In the genomic region with DNA sequence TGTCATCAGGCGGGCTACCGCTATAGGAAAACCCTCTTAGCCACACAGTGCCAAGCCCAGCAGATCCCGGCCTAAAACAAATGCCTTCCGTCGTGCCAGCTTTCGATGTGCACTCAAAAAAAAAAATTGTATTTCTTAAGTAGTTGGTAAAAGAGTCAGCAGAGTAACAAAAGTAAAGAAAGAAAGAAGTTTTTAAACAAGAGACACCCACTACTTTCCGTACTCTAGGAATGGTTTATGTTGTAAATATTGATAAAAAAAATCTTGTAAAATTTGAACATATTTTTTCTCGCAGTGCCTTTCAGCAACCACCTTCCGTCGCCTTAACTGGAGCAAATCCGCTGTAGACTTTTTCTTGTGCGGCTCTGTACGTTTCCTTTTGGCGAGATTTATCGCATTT, we compare ENCODE assay signal across 2 fruit fly cellular contexts.
TF ChIP-seq lines count a peak whose summit lies in the region.

No protein-coding gene starts in this region.

TF ChIP-seq in whole organism, embryonic, 481 proteins besides CTCF, POLR2A, EP300 and RAD21 (continued from another document and continues in another):
- no peak for TF ChIP-seq CG31388 (GFP tag; optimal IDR thresholded peaks at IDR 0.05; lab: Kevin White, UChicago)
- no peak for TF ChIP-seq Neu2 (GFP tag; optimal IDR thresholded peaks at IDR 0.05; lab: Kevin White, UChicago; ENCODE audit: borderline replicate concordance)
- TF ChIP-seq ken (GFP tag; IDR thresholded peaks at IDR 0.05; lab: Robert Waterston, UW), result no peak
- TF ChIP-seq zfh1 (GFP tag; IDR thresholded peaks at IDR 0.05; lab: Robert Waterston, UW), result 0 out of 3 replicates have a peak, but pooled peaks have one; percentile 48
- no peak for TF ChIP-seq stwl (tag; optimal IDR thresholded peaks at IDR 0.05; lab: Kevin White, UChicago)
- no peak for TF ChIP-seq hbn (GFP tag; IDR thresholded peaks at IDR 0.05; lab: Robert Waterston, UW; ENCODE audit: partially characterized antibody)
- TF ChIP-seq CG18764 (GFP tag; optimal IDR thresholded peaks at IDR 0.05; lab: Kevin White, UChicago), result no peak
- peak; percentile 55 for TF ChIP-seq Blimp-1 (GFP tag; optimal IDR thresholded peaks at IDR 0.05; lab: Kevin White, UChicago)
- no peak for TF ChIP-seq Mad (GFP tag; optimal IDR thresholded peaks at IDR 0.05; lab: Kevin White, UChicago)
- no peak for TF ChIP-seq CG8765 (GFP tag; IDR thresholded peaks at IDR 0.05; lab: Robert Waterston, UW)
- TF ChIP-seq NK7.1 (GFP tag; optimal IDR thresholded peaks at IDR 0.05; lab: Kevin White, UChicago), result no peak
- no peak for TF ChIP-seq tgo (GFP tag; IDR thresholded peaks at IDR 0.05; lab: Robert Waterston, UW)
- TF ChIP-seq CG4328 (GFP tag; optimal IDR thresholded peaks at IDR 0.05; lab: Kevin White, UChicago), result no peak
- no peak for TF ChIP-seq CG12744 (GFP tag; optimal IDR thresholded peaks at IDR 0.05; lab: Kevin White, UChicago)
- peak; percentile 24 for TF ChIP-seq CG12071 (GFP tag; optimal IDR thresholded peaks at IDR 0.05; lab: Kevin White, UChicago)
- no peak for TF ChIP-seq dm (GFP tag; optimal IDR thresholded peaks at IDR 0.05; lab: Kevin White, UChicago)
- TF ChIP-seq Dek (tag; optimal IDR thresholded peaks at IDR 0.05; lab: Kevin White, UChicago), result peak; percentile 33
- TF ChIP-seq aop (GFP tag; IDR thresholded peaks at IDR 0.05; lab: Robert Waterston, UW), result no peak
- TF ChIP-seq Optix (GFP tag; IDR thresholded peaks at IDR 0.05; lab: Robert Waterston, UW), result no peak
- TF ChIP-seq toy (GFP tag; IDR thresholded peaks at IDR 0.05; lab: Robert Waterston, UW), result no peak
- TF ChIP-seq psq (GFP tag; optimal IDR thresholded peaks at IDR 0.05; lab: Kevin White, UChicago), result no peak
- no peak for TF ChIP-seq Ravus (GFP tag; IDR thresholded peaks at IDR 0.05; lab: Robert Waterston, UW)
- TF ChIP-seq CG30431 (GFP tag; optimal IDR thresholded peaks at IDR 0.05; lab: Kevin White, UChicago), result no peak
- TF ChIP-seq Xrp1 (GFP tag; IDR thresholded peaks at IDR 0.05; lab: Robert Waterston, UW), result peak; percentile 64
- TF ChIP-seq pan (optimal IDR thresholded peaks at IDR 0.05; lab: Kevin White, UChicago), result no peak
- peak in 1 of 2 experiments; percentile 52 for TF ChIP-seq pan (GFP tag; optimal IDR thresholded peaks at IDR 0.05 in 1 of 2, IDR thresholded peaks at IDR 0.05 in 1 of 2)
- TF ChIP-seq PHDP (tag; optimal IDR thresholded peaks at IDR 0.05; lab: Kevin White, UChicago), result peak; percentile 28
- no peak for TF ChIP-seq CG7745 (tag; optimal IDR thresholded peaks at IDR 0.05; lab: Kevin White, UChicago)
- peak; percentile 57 for TF ChIP-seq grau (tag; optimal IDR thresholded peaks at IDR 0.05; lab: Kevin White, UChicago)
- no peak for TF ChIP-seq ato (GFP tag; IDR thresholded peaks at IDR 0.05; lab: Robert Waterston, UW; ENCODE audit: partially characterized antibody)
- peak; percentile 21 for TF ChIP-seq CG18619 (GFP tag; optimal IDR thresholded peaks at IDR 0.05; lab: Kevin White, UChicago)
- peak; percentile 14 for TF ChIP-seq tio (GFP tag; optimal IDR thresholded peaks at IDR 0.05; lab: Kevin White, UChicago)
- no peak for TF ChIP-seq CG9797 (GFP tag; optimal IDR thresholded peaks at IDR 0.05; lab: Kevin White, UChicago)
- TF ChIP-seq CG3847 (GFP tag; IDR thresholded peaks at IDR 0.05; lab: Robert Waterston, UW), result no peak
- TF ChIP-seq pum (GFP tag; optimal IDR thresholded peaks at IDR 0.05; lab: Kevin White, UChicago), result peak; percentile 44
- TF ChIP-seq CG18262 (tag; optimal IDR thresholded peaks at IDR 0.05; lab: Kevin White, UChicago), result peak; percentile 46
- peak; percentile 27 for TF ChIP-seq Deaf1 (tag; optimal IDR thresholded peaks at IDR 0.05; lab: Kevin White, UChicago)
- no peak for TF ChIP-seq Taf1 (GFP tag; IDR thresholded peaks at IDR 0.05; lab: Robert Waterston, UW)
- no peak for TF ChIP-seq tap (tag; optimal IDR thresholded peaks at IDR 0.05; lab: Kevin White, UChicago)
- peak; percentile 15 for TF ChIP-seq CG10654 (GFP tag; optimal IDR thresholded peaks at IDR 0.05; lab: Kevin White, UChicago)
- TF ChIP-seq CG17361 (GFP tag; IDR thresholded peaks at IDR 0.05; lab: Robert Waterston, UW), result no peak
- TF ChIP-seq Fer3 (tag; optimal IDR thresholded peaks at IDR 0.05; lab: Kevin White, UChicago), result peak; percentile 2
- peak; percentile 36 for TF ChIP-seq CG9609 (GFP tag; optimal IDR thresholded peaks at IDR 0.05; lab: Kevin White, UChicago)
- TF ChIP-seq ewg (GFP tag; optimal IDR thresholded peaks at IDR 0.05; lab: Kevin White, UChicago), result peak; percentile 22
- TF ChIP-seq twi (tag; optimal IDR thresholded peaks at IDR 0.05; lab: Kevin White, UChicago), result no peak
- peak; percentile 40 for TF ChIP-seq slp2 (GFP tag; optimal IDR thresholded peaks at IDR 0.05; lab: Kevin White, UChicago)
- TF ChIP-seq eyg (GFP tag; optimal IDR thresholded peaks at IDR 0.05; lab: Kevin White, UChicago), result no peak
- TF ChIP-seq pnt (GFP tag; optimal IDR thresholded peaks at IDR 0.05; lab: Kevin White, UChicago), result peak; percentile 24
- TF ChIP-seq CG7556 (GFP tag; optimal IDR thresholded peaks at IDR 0.05; lab: Kevin White, UChicago), result peak; percentile 68
- TF ChIP-seq CG9932 (GFP tag; IDR thresholded peaks at IDR 0.05; lab: Robert Waterston, UW), result no peak
- TF ChIP-seq MTF-1 (GFP tag; optimal IDR thresholded peaks at IDR 0.05; lab: Kevin White, UChicago; ENCODE audit: borderline replicate concordance), result no peak
- no peak for TF ChIP-seq Hey (tag; optimal IDR thresholded peaks at IDR 0.05; lab: Kevin White, UChicago)
- TF ChIP-seq jigr1 (GFP tag; IDR thresholded peaks at IDR 0.05; lab: Robert Waterston, UW), result no peak
- TF ChIP-seq ac (GFP tag; optimal IDR thresholded peaks at IDR 0.05; lab: Kevin White, UChicago), result no peak
- TF ChIP-seq cad (GFP tag; optimal IDR thresholded peaks at IDR 0.05; lab: Kevin White, UChicago), result no peak
- no peak for TF ChIP-seq Ets97D (GFP tag; optimal IDR thresholded peaks at IDR 0.05; lab: Kevin White, UChicago)
- TF ChIP-seq Hmr (GFP tag; optimal IDR thresholded peaks at IDR 0.05; lab: Kevin White, UChicago), result peak; percentile 62
- TF ChIP-seq MESR4 (GFP tag; optimal IDR thresholded peaks at IDR 0.05; lab: Kevin White, UChicago), result no peak
- TF ChIP-seq CrebB (tag; optimal IDR thresholded peaks at IDR 0.05; lab: Kevin White, UChicago), result no peak
- TF ChIP-seq Doc2 (GFP tag; IDR thresholded peaks at IDR 0.05; lab: Robert Waterston, UW), result no peak
- peak; percentile 36 for TF ChIP-seq D19A (tag; optimal IDR thresholded peaks at IDR 0.05; lab: Kevin White, UChicago)
- 0 out of 2 replicates have a peak, but pooled peaks have one; percentile 15 for TF ChIP-seq E2f1 (GFP tag; IDR thresholded peaks at IDR 0.05; lab: Robert Waterston, UW)
- TF ChIP-seq CG31365 (tag; optimal IDR thresholded peaks at IDR 0.05; lab: Kevin White, UChicago), result no peak
- TF ChIP-seq bab2 (GFP tag; optimal IDR thresholded peaks at IDR 0.05; lab: Kevin White, UChicago), result peak; percentile 52
- no peak for TF ChIP-seq mld (GFP tag; IDR thresholded peaks at IDR 0.05; lab: Robert Waterston, UW; ENCODE audit: partially characterized antibody)

TF ChIP-seq in whole organism, prepupa, 60 proteins besides CTCF, POLR2A, EP300 and RAD21 (continued from another document):
- TF ChIP-seq dac (GFP tag; optimal IDR thresholded peaks at IDR 0.05; lab: Kevin White, UChicago), result no peak
- TF ChIP-seq topi (GFP tag; optimal IDR thresholded peaks at IDR 0.05; lab: Kevin White, UChicago), result peak; percentile 59
- TF ChIP-seq CG6792 (GFP tag; optimal IDR thresholded peaks at IDR 0.05; lab: Kevin White, UChicago), result peak; percentile 61
- TF ChIP-seq Eip78C (GFP tag; lab: Kevin White, UChicago), result peak; percentile 91
- peak; percentile 65 for TF ChIP-seq pdm3 (GFP tag; optimal IDR thresholded peaks at IDR 0.05; lab: Kevin White, UChicago)
- no peak for TF ChIP-seq CG4318 (GFP tag; optimal IDR thresholded peaks at IDR 0.05; lab: Kevin White, UChicago)
- TF ChIP-seq CG34406 (GFP tag; optimal IDR thresholded peaks at IDR 0.05; lab: Kevin White, UChicago), result peak; percentile 50
- peak; percentile 11 for TF ChIP-seq Lpt (GFP tag; optimal IDR thresholded peaks at IDR 0.05; lab: Kevin White, UChicago)
- no peak; the same call in 2 of the 3 replicates for TF ChIP-seq eg (GFP tag; IDR thresholded peaks at IDR 0.05; lab: Robert Waterston, UW)
- TF ChIP-seq OdsH (GFP tag; optimal IDR thresholded peaks at IDR 0.05; lab: Kevin White, UChicago), result peak; percentile 61
- TF ChIP-seq CG8632 (GFP tag; optimal IDR thresholded peaks at IDR 0.05; lab: Kevin White, UChicago), result peak; percentile 62
- peak; percentile 52 for TF ChIP-seq CG1621 (tag; optimal IDR thresholded peaks at IDR 0.05; lab: Kevin White, UChicago)
- no peak for TF ChIP-seq fkh (GFP tag; optimal IDR thresholded peaks at IDR 0.05; lab: Kevin White, UChicago)
- peak; percentile 60; the same call in 1 of the 3 replicates for TF ChIP-seq CG8119 (GFP tag; IDR thresholded peaks at IDR 0.05; lab: Robert Waterston, UW)
- peak; percentile 50 for TF ChIP-seq CG3032 (tag; optimal IDR thresholded peaks at IDR 0.05; lab: Kevin White, UChicago)
- TF ChIP-seq CG11294 (GFP tag; IDR thresholded peaks at IDR 0.05; lab: Robert Waterston, UW), result no peak
- TF ChIP-seq acj6 (GFP tag; optimal IDR thresholded peaks at IDR 0.05; lab: Kevin White, UChicago), result peak; percentile 70
- peak; percentile 68 for TF ChIP-seq Eip75B (GFP tag; optimal IDR thresholded peaks at IDR 0.05; lab: Kevin White, UChicago)
- peak; percentile 24 for TF ChIP-seq CG10631 (GFP tag; optimal IDR thresholded peaks at IDR 0.05; lab: Kevin White, UChicago)
- peak; percentile 37 to 56 for TF ChIP-seq ss (GFP tag; optimal IDR thresholded peaks at IDR 0.05; lab: Kevin White, UChicago)
- peak; percentile 48 for TF ChIP-seq CG11762 (GFP tag; optimal IDR thresholded peaks at IDR 0.05; lab: Kevin White, UChicago; ENCODE audit: insufficient read depth)
- peak; percentile 20 for TF ChIP-seq Ets21C (GFP tag; optimal IDR thresholded peaks at IDR 0.05; lab: Kevin White, UChicago)
- TF ChIP-seq vri (GFP tag; optimal IDR thresholded peaks at IDR 0.05; lab: Kevin White, UChicago), result peak; percentile 36
- peak; percentile 62 for TF ChIP-seq CG6808 (GFP tag; optimal IDR thresholded peaks at IDR 0.05; lab: Kevin White, UChicago)
- no peak for TF ChIP-seq fd85E (GFP tag; optimal IDR thresholded peaks at IDR 0.05; lab: Kevin White, UChicago)
- TF ChIP-seq svp (GFP tag; lab: Kevin White, UChicago), result peak; percentile 70
- peak; percentile 29 for TF ChIP-seq CG7368 (GFP tag; optimal IDR thresholded peaks at IDR 0.05; lab: Kevin White, UChicago)
- peak; percentile 57 for TF ChIP-seq dsx (GFP tag; optimal IDR thresholded peaks at IDR 0.05; lab: Kevin White, UChicago; ENCODE audit: poor library complexity, severe bottlenecking)
- TF ChIP-seq Eip93F (GFP tag; optimal IDR thresholded peaks at IDR 0.05; lab: Kevin White, UChicago), result no peak
- TF ChIP-seq net (GFP tag; optimal IDR thresholded peaks at IDR 0.05; lab: Kevin White, UChicago), result peak; percentile 32
- no peak for TF ChIP-seq CG8319 (GFP tag; optimal IDR thresholded peaks at IDR 0.05; lab: Kevin White, UChicago)
- peak; percentile 55 for TF ChIP-seq CG32006 (GFP tag; optimal IDR thresholded peaks at IDR 0.05; lab: Kevin White, UChicago)
- no peak for TF ChIP-seq Sox15 (GFP tag; optimal IDR thresholded peaks at IDR 0.05; lab: Kevin White, UChicago)
- peak; percentile 48 for TF ChIP-seq Smox (GFP tag; optimal IDR thresholded peaks at IDR 0.05; lab: Kevin White, UChicago)
- peak; percentile 64 for TF ChIP-seq Sox102F (GFP tag; optimal IDR thresholded peaks at IDR 0.05; lab: Kevin White, UChicago)
- peak; percentile 46 for TF ChIP-seq fd59A (GFP tag; optimal IDR thresholded peaks at IDR 0.05; lab: Kevin White, UChicago)
- peak; percentile 62 for TF ChIP-seq Met (GFP tag; optimal IDR thresholded peaks at IDR 0.05; lab: Kevin White, UChicago)
- peak; percentile 68 for TF ChIP-seq achi (GFP tag; optimal IDR thresholded peaks at IDR 0.05; lab: Kevin White, UChicago)
